Fruit fly (Drosophila melanogaster) S2 (cell line): ENCODE data around the gene PsGEF.

Experiments used
- CG8478 ChIP-seq: fragments of >200 bp; optimal IDR thresholded peaks from 2 replicates; lab custom pipeline; 2018
- CTCF ChIP-seq, 2 experiments: fragments of >200 bp; optimal IDR thresholded peaks; 2 replicates each; lab custom pipeline; 2018

PsGEF gene

dm6 chrX:2360992-2361391 lies 26.5 kb downstream of the PsGEF start:
- no peak for TF ChIP-seq CG8478 (lab: Kevin White, UChicago)
- no peak for TF ChIP-seq CTCF (optimal IDR thresholded peaks at IDR 0.05; lab: Kevin White, UChicago)

- TF ChIP-seq CG8478 (lab: Kevin White, UChicago) (no peak), CTCF (optimal IDR thresholded peaks at IDR 0.05; lab: Kevin White, UChicago) (no peak)
Observed at dm6 chrX:2359845-2360244, 27.6 kb downstream of the PsGEF start.

dm6 chrX:2358195-2358594 lies 29.3 kb downstream of the PsGEF start:
- TF ChIP-seq CTCF (optimal IDR thresholded peaks at IDR 0.05; lab: Kevin White, UChicago) = no peak
- no peak for TF ChIP-seq CG8478 (lab: Kevin White, UChicago)

dm6 chrX:2356441-2356840 lies 31.0 kb downstream of the PsGEF start:
- TF ChIP-seq CTCF (optimal IDR thresholded peaks at IDR 0.05; lab: Kevin White, UChicago) (no peak), CG8478 (lab: Kevin White, UChicago) (no peak)

dm6 chrX:2355531-2355986 lies 31.9 kb downstream of the PsGEF start:
- no peak for TF ChIP-seq CG8478 (lab: Kevin White, UChicago)
- TF ChIP-seq CTCF (optimal IDR thresholded peaks at IDR 0.05; lab: Kevin White, UChicago) = no peak

- TF ChIP-seq CG8478 (lab: Kevin White, UChicago) (no peak), CTCF (optimal IDR thresholded peaks at IDR 0.05; lab: Kevin White, UChicago) (no peak)
Observed at dm6 chrX:2354169-2354568, 33.3 kb downstream of the PsGEF start.

dm6 chrX:2352819-2353218 lies 34.6 kb downstream of the PsGEF start:
- TF ChIP-seq CG8478 (lab: Kevin White, UChicago) (no peak), CTCF (optimal IDR thresholded peaks at IDR 0.05; lab: Kevin White, UChicago) (no peak)

dm6 chrX:2350228-2350564 lies 37.3 kb downstream of the PsGEF start:
- no peak for TF ChIP-seq CG8478 (lab: Kevin White, UChicago)
- TF ChIP-seq CTCF (optimal IDR thresholded peaks at IDR 0.05; lab: Kevin White, UChicago) = no peak

- no peak for TF ChIP-seq CG8478 (lab: Kevin White, UChicago)
- no peak for TF ChIP-seq CTCF (optimal IDR thresholded peaks at IDR 0.05; lab: Kevin White, UChicago)
Observed at dm6 chrX:2349510-2350227, 37.8 kb downstream of the PsGEF start.

- TF ChIP-seq CTCF (optimal IDR thresholded peaks at IDR 0.05; lab: Kevin White, UChicago) (no peak), CG8478 (lab: Kevin White, UChicago) (no peak)
Observed at dm6 chrX:2344370-2344769, 43.1 kb downstream of the PsGEF start, which contains the start of gene mRpL14. mRpL14 (minus strand) TSS chrX:2344649.

dm6 chrX:2340009-2340733 lies 47.3 kb downstream of the PsGEF start:
- no peak for TF ChIP-seq CG8478 (lab: Kevin White, UChicago)
- TF ChIP-seq CTCF (optimal IDR thresholded peaks at IDR 0.05; lab: Kevin White, UChicago) = peak; percentile 88 to 95

dm6 chrX:2337184-2337583 lies 50.3 kb downstream of the PsGEF start:
- TF ChIP-seq CTCF (optimal IDR thresholded peaks at IDR 0.05; lab: Kevin White, UChicago) (no peak), CG8478 (lab: Kevin White, UChicago) (no peak)

dm6 chrX:2336428-2336827 lies 51.0 kb downstream of the PsGEF start:
- TF ChIP-seq CTCF (optimal IDR thresholded peaks at IDR 0.05; lab: Kevin White, UChicago) (no peak), CG8478 (lab: Kevin White, UChicago) (no peak)

- no peak for TF ChIP-seq CG8478 (lab: Kevin White, UChicago)
- TF ChIP-seq CTCF (optimal IDR thresholded peaks at IDR 0.05; lab: Kevin White, UChicago) = no peak
Observed at dm6 chrX:2334556-2335137, 52.8 kb downstream of the PsGEF start, which contains the start of gene Ilp6. Ilp6 (minus strand) TSS chrX:2334658.

dm6 chrX:2334025-2334424 lies 53.4 kb downstream of the PsGEF start:
- TF ChIP-seq CTCF (optimal IDR thresholded peaks at IDR 0.05; lab: Kevin White, UChicago) = no peak
- TF ChIP-seq CG8478 (lab: Kevin White, UChicago) = no peak
